Worm (Caenorhabditis elegans) whole organism, L1 larva: ENCODE measurements around the gene T01G5.7.
"Not testable (repeated sequence)": the region's sequence is repeated elsewhere in the genome, so short reads cannot be mapped to it uniquely, and the experiment has no call there.

Experiments
- ama-1 ChIP-seq: fragments of 150-350 bp; optimal IDR thresholded peaks from 2 replicates; lab custom pipeline; 2014
- elt-3 ChIP-seq, 6 experiments: fragments of 150-350 bp in 1 of 6; sonication (generic microtip); optimal IDR thresholded peaks; 2 replicates each; lab custom pipeline; 2017 to 2018; ENCODE audit warnings: missing biosample characterization in 6 of 6, missing genetic modification characterization in 6 of 6, inconsistent platforms in 1 of 6
- fkh-8 ChIP-seq: sonication (generic microtip); optimal IDR thresholded peaks from 2 replicates; lab custom pipeline; 2016; ENCODE audit warnings: mild to moderate bottlenecking, missing genetic modification characterization, missing compliant biosample characterization
- irx-1 ChIP-seq: sonication (generic microtip); optimal IDR thresholded peaks from 2 replicates; lab custom pipeline; 2016; ENCODE audit warnings: missing genetic modification characterization, missing compliant biosample characterization
- lin-13 ChIP-seq: fragments of 150-350 bp; optimal IDR thresholded peaks from 2 replicates; lab custom pipeline; 2014; ENCODE audit warnings: missing biosample characterization, missing genetic modification reagents, missing genetic modification characterization
- lin-35 ChIP-seq, 2 experiments: fragments of 150-350 bp; optimal IDR thresholded peaks; 2 replicates each; lab custom pipeline; 2014; ENCODE audit warnings: missing biosample characterization in 2 of 2, missing genetic modification characterization in 2 of 2, missing genetic modification reagents in 2 of 2
- lin-39 ChIP-seq: fragments of 150-350 bp; optimal IDR thresholded peaks from 2 replicates; lab custom pipeline; 2014; ENCODE audit warnings: missing biosample characterization, missing genetic modification reagents, missing genetic modification characterization
- lsy-2 ChIP-seq, 2 experiments: fragments of 150-350 bp; optimal IDR thresholded peaks; 2 replicates each; lab custom pipeline; 2014; ENCODE audit warnings: missing biosample characterization in 2 of 2, missing genetic modification characterization in 2 of 2
- nhr-77 ChIP-seq: fragments of 150-350 bp; optimal IDR thresholded peaks from 2 replicates; lab custom pipeline; 2014; ENCODE audit warnings: missing biosample characterization, missing genetic modification characterization
- pqm-1 ChIP-seq: sonication (generic microtip); optimal IDR thresholded peaks from 3 replicates; lab custom pipeline; 2017; ENCODE audit warnings: missing biosample characterization, missing genetic modification characterization
- tbx-2 ChIP-seq: sonication (generic microtip); optimal IDR thresholded peaks from 2 replicates; lab custom pipeline; 2016; ENCODE audit warnings: missing genetic modification characterization, missing compliant biosample characterization
- tlp-1 ChIP-seq: fragments of 150-350 bp; optimal IDR thresholded peaks from 2 replicates; lab custom pipeline; 2014; ENCODE audit warnings: missing biosample characterization, missing genetic modification characterization
- ztf-11 ChIP-seq, 2 experiments: sonication (generic microtip); optimal IDR thresholded peaks; 2 replicates each; lab custom pipeline; 2016 to 2017; ENCODE audit warnings: missing genetic modification characterization in 2 of 2, missing biosample characterization in 1 of 2, missing compliant biosample characterization in 1 of 2

ce11 chrV:15125162-15125561 lies 13.4 kb downstream of the T01G5.7 start, which contains the start of gene ugt-30:
- not testable (repeated sequence) for TF ChIP-seq lin-39 (tag; lab: Kevin White, UChicago); ztf-11 (tag; optimal IDR thresholded peaks at IDR 0.05; lab: Kevin White, UChicago); tlp-1; lin-35 (GFP tag; optimal IDR thresholded peaks at IDR 0.05; lab: Kevin White, UChicago); fkh-8 (tag; lab: Kevin White, UChicago); tbx-2; irx-1 (tag; lab: Kevin White, UChicago); elt-3 (tag; optimal IDR thresholded peaks at IDR 0.05; lab: Kevin White, UChicago); lsy-2 (tag; optimal IDR thresholded peaks at IDR 0.05; lab: Kevin White, UChicago); nhr-77 (tag; lab: Kevin White, UChicago); pqm-1 (tag; lab: Kevin White, UChicago); lin-13; ama-1 (lab: Kevin White, UChicago)
